Fruit fly (Drosophila melanogaster): ENCODE measurements around the gene Hr39.
A peak's percentile ranks its signal among the peaks of the same experiment; 100 is the strongest.

Hr39 gene

dm6 chr2L:21245093-21245736 lies 8.2 kb downstream of the Hr39 start:
- peak; percentile 61 for TF ChIP-seq sens (GFP tag)
- TF ChIP-seq br (optimal IDR thresholded peaks at IDR 0.05) = no peak
- 0 out of 2 replicates have a peak, but pooled peaks have one; percentile 12 for TF ChIP-seq Atf6 (GFP tag; IDR thresholded peaks at IDR 0.05)
- TF ChIP-seq CG12299 (tag; optimal IDR thresholded peaks at IDR 0.05) = no peak
- no peak for TF ChIP-seq toy (GFP tag; IDR thresholded peaks at IDR 0.05)
- TF ChIP-seq cg (GFP tag; optimal IDR thresholded peaks at IDR 0.05) = no peak
- TF ChIP-seq kni (GFP tag; optimal IDR thresholded peaks at IDR 0.05) = peak; percentile 73
- peak; percentile 8 for TF ChIP-seq CG12769 (tag; optimal IDR thresholded peaks at IDR 0.05)
- TF ChIP-seq GATAe (GFP tag; conservative IDR thresholded peaks at IDR 0.05) = no peak
- no peak for TF ChIP-seq bcd (GFP tag; optimal IDR thresholded peaks at IDR 0.05)
- TF ChIP-seq Drgx (GFP tag; IDR thresholded peaks at IDR 0.05) = peak; percentile 45; the same call in 1 of the 2 replicates
- TF ChIP-seq E2f1 (GFP tag; IDR thresholded peaks at IDR 0.05) = no peak
- no peak for TF ChIP-seq CG7839 (tag; optimal IDR thresholded peaks at IDR 0.05)
- peak; percentile 76; the same call in 1 of the 4 replicates for TF ChIP-seq chinmo (GFP tag; IDR thresholded peaks at IDR 0.05; ENCODE audit: partially characterized antibody)
- TF ChIP-seq Med (GFP tag) = peak; percentile 51
- TF ChIP-seq CG10267 (tag; optimal IDR thresholded peaks at IDR 0.05) = peak; percentile 24
- no peak for TF ChIP-seq Eip74EF (GFP tag; optimal IDR thresholded peaks at IDR 0.05)
- peak; percentile 57 for TF ChIP-seq stwl (tag; optimal IDR thresholded peaks at IDR 0.05)

- TF ChIP-seq shn (GFP tag; optimal IDR thresholded peaks at IDR 0.05) (no peak), chm (GFP tag; IDR thresholded peaks at IDR 0.05) (no peak), org-1 (GFP tag; optimal IDR thresholded peaks at IDR 0.05) (no peak), Drgx (GFP tag; IDR thresholded peaks at IDR 0.05) (peak; percentile 53), sens (GFP tag) (peak; percentile 23), eve (GFP tag; optimal IDR thresholded peaks at IDR 0.05) (peak in 1 of 2 experiments; percentile 18), CG4854 (GFP tag; optimal IDR thresholded peaks at IDR 0.05) (no peak), CG31388 (GFP tag; optimal IDR thresholded peaks at IDR 0.05) (no peak), chn (GFP tag; optimal IDR thresholded peaks at IDR 0.05) (no peak), Hsf (GFP tag; optimal IDR thresholded peaks at IDR 0.05) (no peak), Med (GFP tag) (peak; percentile 25), CrebB (tag; optimal IDR thresholded peaks at IDR 0.05) (no peak), CG6654 (GFP tag; optimal IDR thresholded peaks at IDR 0.05) (no peak), Doc2 (GFP tag; IDR thresholded peaks at IDR 0.05) (no peak), unc-4 (GFP tag; IDR thresholded peaks at IDR 0.05; ENCODE audit: partially characterized antibody) (no peak), CG5953 (GFP tag; IDR thresholded peaks at IDR 0.05) (no peak), aop (GFP tag; IDR thresholded peaks at IDR 0.05) (no peak), ham (GFP tag; IDR thresholded peaks at IDR 0.05) (no peak), ash1 (GFP tag; optimal IDR thresholded peaks at IDR 0.05) (no peak), Rx (GFP tag; IDR thresholded peaks at IDR 0.05) (no peak), CG13894 (tag; optimal IDR thresholded peaks at IDR 0.05) (no peak), ATbp (GFP tag; optimal IDR thresholded peaks at IDR 0.05) (no peak), gt (GFP tag; IDR thresholded peaks at IDR 0.05) (no peak), pum (GFP tag; optimal IDR thresholded peaks at IDR 0.05) (no peak), HmgZ (tag; optimal IDR thresholded peaks at IDR 0.05) (no peak), peb (GFP tag; IDR thresholded peaks at IDR 0.05) (no peak), PHDP (tag; optimal IDR thresholded peaks at IDR 0.05) (no peak), gfzf (GFP tag; optimal IDR thresholded peaks at IDR 0.05) (no peak), Fer3 (tag; optimal IDR thresholded peaks at IDR 0.05) (no peak)
Measured at dm6 chr2L:21246687-21247086, 9.6 kb downstream of the Hr39 start.
